Worm (Caenorhabditis elegans) whole organism, L3 larva: ENCODE measurements around the gene Y49F6B.20.

Experiments used
- R02D3.7 ChIP-seq: fragments of 150-350 bp; optimal IDR thresholded peaks from 2 replicates; lab custom pipeline; 2014; ENCODE audit warnings: missing biosample characterization, missing genetic modification characterization
- ZK546.5 ChIP-seq: sonication (generic microtip); optimal IDR thresholded peaks from 2 replicates; lab custom pipeline; 2017; ENCODE audit warnings: missing biosample characterization, missing genetic modification characterization
- aly-2 ChIP-seq: fragments of 150-350 bp; optimal IDR thresholded peaks from 2 replicates; lab custom pipeline; 2014; ENCODE audit warnings: missing biosample characterization, missing genetic modification characterization
- ama-1 ChIP-seq: fragments of 150-350 bp; optimal IDR thresholded peaks from 2 replicates; lab custom pipeline; 2018
- ceh-16 ChIP-seq: sonication (generic microtip); optimal IDR thresholded peaks from 2 replicates; lab custom pipeline; 2017; ENCODE audit warnings: missing biosample characterization, missing genetic modification characterization
- ceh-28 ChIP-seq: fragments of 150-350 bp; optimal IDR thresholded peaks from 2 replicates; lab custom pipeline; 2014; ENCODE audit warnings: missing biosample characterization, missing genetic modification reagents, missing genetic modification characterization
- ceh-82 ChIP-seq: fragments of 150-350 bp; optimal IDR thresholded peaks from 2 replicates; lab custom pipeline; 2014; ENCODE audit warnings: missing biosample characterization, missing genetic modification characterization
- ceh-9 ChIP-seq: sonication (generic microtip); optimal IDR thresholded peaks from 2 replicates; lab custom pipeline; 2018; ENCODE audit warnings: missing biosample characterization, missing genetic modification characterization
- egl-27 ChIP-seq: sonication (generic microtip); optimal IDR thresholded peaks from 4 replicates; lab custom pipeline; 2017; ENCODE audit warnings: missing biosample characterization, missing genetic modification reagents, missing genetic modification characterization
- egl-5 ChIP-seq: fragments of 150-350 bp; optimal IDR thresholded peaks from 2 replicates; lab custom pipeline; 2017; ENCODE audit warnings: missing biosample characterization, missing genetic modification reagents, missing genetic modification characterization, inconsistent platforms
- elt-1 ChIP-seq: fragments of 150-350 bp; optimal IDR thresholded peaks from 2 replicates; lab custom pipeline; 2014; ENCODE audit warnings: missing biosample characterization, missing genetic modification characterization
- elt-2 ChIP-seq: sonication (generic microtip); optimal IDR thresholded peaks from 2 replicates; lab custom pipeline; 2016; ENCODE audit warnings: missing genetic modification reagents, mild to moderate bottlenecking, missing genetic modification characterization, missing compliant biosample characterization
- fkh-10 ChIP-seq: sonication (generic microtip); optimal IDR thresholded peaks from 2 replicates; lab custom pipeline; 2017; ENCODE audit warnings: missing biosample characterization, missing genetic modification reagents, missing genetic modification characterization
- fkh-2 ChIP-seq: fragments of 150-350 bp; optimal IDR thresholded peaks from 2 replicates; lab custom pipeline; 2014; ENCODE audit warnings: missing biosample characterization, missing genetic modification reagents, missing genetic modification characterization
- fos-1 ChIP-seq: fragments of 150-350 bp; optimal IDR thresholded peaks from 2 replicates; lab custom pipeline; 2014; ENCODE audit warnings: missing biosample characterization, missing genetic modification characterization
- hmg-11 ChIP-seq: sonication (generic microtip); optimal IDR thresholded peaks from 2 replicates; lab custom pipeline; 2016; ENCODE audit warnings: missing genetic modification characterization, missing compliant biosample characterization
- jun-1 ChIP-seq: fragments of 150-350 bp; optimal IDR thresholded peaks from 2 replicates; lab custom pipeline; 2014; ENCODE audit warnings: missing biosample characterization, missing genetic modification reagents, missing genetic modification characterization
- lin-15B ChIP-seq: fragments of 150-350 bp; optimal IDR thresholded peaks from 2 replicates; lab custom pipeline; 2014; ENCODE audit warnings: missing biosample characterization, missing genetic modification characterization
- lin-39 ChIP-seq: fragments of 150-350 bp; optimal IDR thresholded peaks from 2 replicates; lab custom pipeline; 2018; ENCODE audit warnings: missing biosample characterization, missing genetic modification reagents, missing genetic modification characterization
- mdl-1 ChIP-seq: fragments of 150-350 bp; optimal IDR thresholded peaks from 2 replicates; lab custom pipeline; 2014; ENCODE audit warnings: missing biosample characterization, missing genetic modification characterization
- mml-1 ChIP-seq: fragments of 150-350 bp; sonication (generic microtip); optimal IDR thresholded peaks from 3 replicates; lab custom pipeline; 2014; ENCODE audit warnings: missing biosample characterization, missing genetic modification characterization
- nfya-1 ChIP-seq: sonication (generic microtip); optimal IDR thresholded peaks from 2 replicates; lab custom pipeline; 2017; ENCODE audit warnings: missing genetic modification characterization, mild to moderate bottlenecking, missing compliant biosample characterization, antibody characterized with exemption, moderate library complexity; ENCODE audit not compliant: insufficient read depth
- nhr-11 ChIP-seq: fragments of 150-350 bp; optimal IDR thresholded peaks from 2 replicates; lab custom pipeline; 2014; ENCODE audit warnings: missing biosample characterization, missing genetic modification characterization
- nhr-12 ChIP-seq: fragments of 150-350 bp; optimal IDR thresholded peaks from 2 replicates; lab custom pipeline; 2014; ENCODE audit warnings: missing biosample characterization, missing genetic modification characterization
- nhr-25 ChIP-seq: sonication (generic microtip); optimal IDR thresholded peaks from 2 replicates; lab custom pipeline; 2017; ENCODE audit warnings: missing biosample characterization, missing genetic modification characterization
- nhr-28 ChIP-seq: fragments of 150-350 bp; optimal IDR thresholded peaks from 2 replicates; lab custom pipeline; 2014; ENCODE audit warnings: missing biosample characterization, missing genetic modification characterization
- nhr-43 ChIP-seq: sonication (generic microtip); optimal IDR thresholded peaks from 2 replicates; lab custom pipeline; 2016; ENCODE audit warnings: mild to moderate bottlenecking, missing genetic modification characterization, missing compliant biosample characterization; ENCODE audit not compliant: poor library complexity, severe bottlenecking
- nhr-76 ChIP-seq: fragments of 150-350 bp; sonication (generic microtip); optimal IDR thresholded peaks from 5 replicates; lab custom pipeline; 2014; ENCODE audit warnings: missing biosample characterization, missing genetic modification characterization
- nhr-77 ChIP-seq: fragments of 150-350 bp; optimal IDR thresholded peaks from 2 replicates; lab custom pipeline; 2014; ENCODE audit warnings: missing biosample characterization, missing genetic modification characterization
- pha-4 ChIP-seq: fragments of 150-350 bp; optimal IDR thresholded peaks from 2 replicates; lab custom pipeline; 2014; ENCODE audit warnings: missing biosample characterization, missing genetic modification reagents, missing genetic modification characterization
- pqm-1 ChIP-seq: fragments of 150-350 bp; optimal IDR thresholded peaks from 2 replicates; lab custom pipeline; 2017; ENCODE audit warnings: missing biosample characterization, missing genetic modification characterization, inconsistent platforms
- skn-1 ChIP-seq: fragments of 150-350 bp; optimal IDR thresholded peaks from 2 replicates; lab custom pipeline; 2014; ENCODE audit warnings: missing biosample characterization, missing genetic modification characterization
- snpc-4 ChIP-seq: fragments of 150-350 bp; optimal IDR thresholded peaks from 2 replicates; lab custom pipeline; 2014; ENCODE audit warnings: missing biosample characterization, missing genetic modification characterization
- tbx-2 ChIP-seq: sonication (generic microtip); optimal IDR thresholded peaks from 2 replicates; lab custom pipeline; 2016; ENCODE audit warnings: mild to moderate bottlenecking, missing genetic modification characterization, missing compliant biosample characterization
- unc-39 ChIP-seq: sonication (generic microtip); optimal IDR thresholded peaks from 4 replicates; lab custom pipeline; 2017; ENCODE audit warnings: missing biosample characterization, missing genetic modification characterization
- zag-1 ChIP-seq: fragments of 150-350 bp; optimal IDR thresholded peaks from 2 replicates; lab custom pipeline; 2014; ENCODE audit warnings: missing biosample characterization, missing genetic modification characterization
- ztf-11 ChIP-seq: fragments of 150-350 bp; optimal IDR thresholded peaks from 2 replicates; lab custom pipeline; 2014; ENCODE audit warnings: missing biosample characterization, missing genetic modification characterization
- ztf-4 ChIP-seq: fragments of 150-350 bp; optimal IDR thresholded peaks from 2 replicates; lab custom pipeline; 2014; ENCODE audit warnings: missing biosample characterization, missing genetic modification characterization

The Y49F6B.20 gene

ce11 chrII:3447906-3448305, 22.5 kb downstream of the Y49F6B.20 start, which contains the start of gene C16C8.21:
TSS of gene C16C8.21 (plus strand) at chrII:3448206.
- no peak for TF ChIP-seq unc-39 (tag; lab: Kevin White, UChicago)
- no peak for TF ChIP-seq nhr-28
- no peak for TF ChIP-seq fkh-10 (GFP tag; lab: Kevin White, UChicago)
- TF ChIP-seq ama-1 (lab: Kevin White, UChicago), result no peak
- TF ChIP-seq ztf-11 (tag; lab: Kevin White, UChicago), result no peak
- no peak for TF ChIP-seq skn-1 (tag; lab: Kevin White, UChicago)
- no peak for TF ChIP-seq nhr-25
- no peak for TF ChIP-seq zag-1 (tag; lab: Kevin White, UChicago)
- no peak for TF ChIP-seq nhr-11 (tag; lab: Kevin White, UChicago)
- no peak for TF ChIP-seq mdl-1 (tag; lab: Kevin White, UChicago)
- no peak for TF ChIP-seq lin-15B (tag; lab: Kevin White, UChicago)
- TF ChIP-seq mml-1, result no peak
- no peak for TF ChIP-seq nhr-76 (tag; lab: Kevin White, UChicago)
- TF ChIP-seq pqm-1, result no peak
- TF ChIP-seq egl-5, result no peak
- no peak for TF ChIP-seq egl-27
- TF ChIP-seq jun-1, result no peak
- TF ChIP-seq lin-39 (tag; lab: Kevin White, UChicago), result no peak
- TF ChIP-seq snpc-4 (tag; lab: Kevin White, UChicago), result no peak
- TF ChIP-seq elt-2 (tag; lab: Kevin White, UChicago), result no peak

DNA sequence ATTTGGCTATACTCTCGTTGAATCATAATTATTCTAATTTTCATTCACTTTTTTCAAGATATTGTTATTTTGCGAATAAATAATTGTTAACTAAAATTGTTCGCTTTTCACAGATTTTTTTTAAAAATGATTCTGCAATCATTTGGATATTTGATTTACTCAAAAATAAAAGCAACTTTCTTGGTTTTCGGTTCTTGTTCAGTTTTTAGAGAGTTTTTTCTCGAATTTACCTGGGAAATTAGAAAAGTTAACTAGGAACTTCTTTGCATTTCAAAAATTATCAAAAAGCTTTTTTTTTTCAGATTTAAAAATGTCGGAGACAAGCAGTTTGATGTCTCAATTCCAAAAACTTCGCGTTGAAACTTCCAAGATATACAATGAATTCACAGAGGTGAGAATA, 23.8 kb downstream of the Y49F6B.20 start, which contains the start of the genes C16C8.20 and gldi-6:
C16C8.20 (plus strand) TSS at position 301 of the 400 bp plus-strand sequence.
gldi-6 (plus strand) TSS at position 301 of the 400 bp plus-strand sequence.
- TF ChIP-seq mdl-1 (tag; lab: Kevin White, UChicago) (no peak), pqm-1 (no peak), ZK546.5 (tag; lab: Kevin White, UChicago) (no peak)

- no peak for TF ChIP-seq nhr-12 (tag; lab: Kevin White, UChicago)
- no peak for TF ChIP-seq hmg-11
- no peak for TF ChIP-seq elt-1 (tag; lab: Kevin White, UChicago)
These were observed 25.1 kb downstream of the Y49F6B.20 start, which contains the start of the genes C16C8.5 and C16C8.16 for ce11 chrII:3445285-3445806. TSS of gene C16C8.5 (minus strand) at chrII:3445385. TSS of gene C16C8.16 (plus strand) at chrII:3445756.

DNA sequence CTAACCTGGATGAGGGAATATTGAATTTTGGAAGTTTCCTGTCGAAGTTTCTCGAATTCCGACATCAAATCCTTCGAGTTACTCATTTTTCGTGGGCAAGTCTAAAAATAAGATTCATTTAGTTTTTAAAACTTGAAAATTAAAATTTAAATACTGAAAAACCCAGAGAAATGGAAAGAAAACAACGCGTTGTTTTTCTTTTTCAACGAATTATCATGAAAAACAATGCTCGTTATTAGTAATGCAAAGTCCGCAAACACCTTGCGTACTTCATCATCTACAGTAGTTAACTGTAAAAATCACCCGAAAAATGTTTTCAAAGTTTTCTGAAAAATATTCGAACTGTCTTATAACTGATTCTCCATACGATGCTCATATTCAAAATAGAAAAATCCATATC, 26.2 kb downstream of the Y49F6B.20 start, which contains the start of gene C16C8.4:
C16C8.4 (minus strand) TSS at position 101 of the 400 bp plus-strand sequence.
- no peak for TF ChIP-seq ceh-16
- TF ChIP-seq nhr-43 (tag; lab: Kevin White, UChicago), result no peak
- no peak for TF ChIP-seq nfya-1 (tag; lab: Kevin White, UChicago)
- TF ChIP-seq R02D3.7, result no peak
- TF ChIP-seq snpc-4 (tag; lab: Kevin White, UChicago), result no peak
- TF ChIP-seq aly-2 (tag; lab: Kevin White, UChicago), result no peak
- TF ChIP-seq nhr-12 (tag; lab: Kevin White, UChicago), result no peak
- no peak for TF ChIP-seq pqm-1
- TF ChIP-seq hmg-11, result no peak

DNA sequence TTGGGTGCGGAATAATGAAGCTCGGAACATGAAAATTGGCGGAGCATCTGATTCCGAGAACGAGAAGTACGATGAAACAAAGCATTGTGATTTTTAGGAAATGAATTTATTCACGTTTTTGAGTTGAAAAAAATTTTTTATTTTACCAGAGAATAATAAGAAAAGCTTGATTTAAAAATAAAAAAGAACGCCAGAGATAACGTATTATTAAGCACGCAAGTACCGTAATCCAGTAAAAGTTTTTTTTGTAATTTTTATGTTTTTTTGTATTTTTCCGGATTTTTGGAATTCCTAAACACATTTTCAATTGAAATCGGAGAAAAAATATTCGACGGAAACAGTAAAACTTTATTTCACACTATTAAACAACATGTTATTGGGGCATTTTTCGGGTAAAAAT, 27.3 kb downstream of the Y49F6B.20 start, which contains the start of gene C16C8.22:
C16C8.22 (minus strand) TSS at position 101 of the 400 bp plus-strand sequence.
- no peak for TF ChIP-seq pha-4 (tag; lab: Kevin White, UChicago)
- no peak for TF ChIP-seq skn-1 (tag; lab: Kevin White, UChicago)
- no peak for TF ChIP-seq ceh-28
- no peak for TF ChIP-seq nhr-28
- TF ChIP-seq fkh-2, result no peak

DNA sequence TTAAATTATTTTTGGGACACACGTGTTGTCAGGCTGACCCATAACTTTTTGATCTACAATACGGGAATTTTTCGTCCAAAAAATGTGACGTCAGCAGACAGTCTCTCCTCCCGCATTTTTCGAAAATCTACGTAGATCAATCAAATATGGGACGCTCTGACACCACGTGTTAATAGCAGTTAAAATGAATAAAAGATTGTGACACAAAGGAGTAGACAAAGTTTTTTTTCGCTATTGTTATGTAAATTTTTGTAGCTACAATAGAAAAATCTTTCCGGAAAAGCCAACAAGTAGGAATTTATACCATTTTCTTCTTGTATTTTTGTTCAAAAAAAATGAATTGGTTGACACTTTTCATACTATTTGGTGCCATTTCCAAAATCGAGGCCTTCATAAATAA, 29.1 kb downstream of the Y49F6B.20 start, which contains the start of gene C16C8.27:
C16C8.27 (plus strand) TSS at position 301 of the 400 bp plus-strand sequence.
- TF ChIP-seq pha-4 (tag; lab: Kevin White, UChicago) (no peak), ztf-4 (tag; lab: Kevin White, UChicago) (no peak), nhr-28 (no peak), zag-1 (tag; lab: Kevin White, UChicago) (no peak), tbx-2 (no peak), unc-39 (tag; lab: Kevin White, UChicago) (no peak), snpc-4 (tag; lab: Kevin White, UChicago) (no peak), nhr-76 (tag; lab: Kevin White, UChicago) (no peak), fos-1 (tag; lab: Kevin White, UChicago) (no peak), elt-1 (tag; lab: Kevin White, UChicago) (no peak), mml-1 (no peak), ceh-28 (no peak), ceh-9 (tag; lab: Kevin White, UChicago) (no peak), nhr-77 (tag; lab: Kevin White, UChicago) (no peak), nhr-43 (tag; lab: Kevin White, UChicago) (no peak), ceh-82 (tag; lab: Kevin White, UChicago) (no peak)
